Worm (Caenorhabditis elegans): ENCODE data around the gene srx-22.

The srx-22 gene

DNA sequence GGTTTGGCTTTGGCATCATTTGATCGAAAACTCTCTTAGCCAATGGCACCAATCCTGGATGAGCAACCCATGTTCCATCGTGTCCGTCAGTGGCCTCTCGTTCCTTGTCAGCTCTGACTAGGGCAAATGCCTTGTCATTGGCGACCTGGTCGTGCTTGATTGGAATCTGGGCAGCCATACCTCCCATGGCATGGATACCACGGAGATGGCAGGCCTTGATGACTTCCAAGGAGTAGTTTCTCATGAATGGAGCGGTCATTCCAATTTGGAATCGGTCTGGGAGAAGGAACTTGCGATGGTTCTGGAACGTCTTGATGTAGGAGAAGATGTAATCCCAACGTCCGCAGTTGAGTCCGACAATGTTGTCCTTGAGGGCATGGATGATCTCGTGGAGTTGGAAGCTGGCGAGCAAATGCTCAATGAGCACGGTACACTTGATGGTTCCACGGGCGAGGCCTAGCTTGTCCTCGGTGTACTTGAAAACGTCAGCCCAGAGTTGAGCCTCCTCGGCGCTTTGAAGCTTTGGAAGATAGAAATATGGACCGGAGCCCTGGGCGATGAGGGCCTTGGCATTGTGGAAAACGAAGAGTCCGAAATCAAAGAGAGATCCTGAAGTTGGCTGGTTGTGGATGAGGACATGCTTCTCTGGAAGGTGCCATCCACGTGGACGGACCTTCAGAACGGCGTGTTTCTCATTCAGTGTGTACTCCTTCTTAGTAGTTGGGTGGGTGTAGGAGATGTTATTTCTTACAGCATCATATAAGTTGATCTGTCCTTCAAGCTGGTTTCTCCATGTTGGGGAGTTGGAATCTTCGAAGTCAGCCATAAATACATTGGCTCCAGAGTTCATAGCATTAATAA lies 45.4 kb downstream of the srx-22 start (continued):
- TF ChIP-seq pqm-1 (tag; optimal IDR thresholded peaks at IDR 0.05) (no peak), pha-4 (GFP tag; IDR thresholded peaks at IDR 0.05) (no peak; the same call in 1 of the 2 replicates), pha-4 (tag; optimal IDR thresholded peaks at IDR 0.05) (no peak), daf-19 (GFP tag; conservative IDR thresholded peaks at IDR 0.05) (no peak), ama-1 (optimal IDR thresholded peaks at IDR 0.05) (peak; percentile 96), Y75B8A.6 (GFP tag; IDR thresholded peaks at IDR 0.05) (no peak), nhr-42 (GFP tag; IDR thresholded peaks at IDR 0.05) (no peak), mxl-3 (GFP tag; optimal IDR thresholded peaks at IDR 0.05) (no peak), ZK337.2 (GFP tag; IDR thresholded peaks at IDR 0.05) (no peak), aly-2 (tag; optimal IDR thresholded peaks at IDR 0.05) (no peak), vab-7 (GFP tag; IDR thresholded peaks at IDR 0.05) (no peak), spr-1 (tag; optimal IDR thresholded peaks at IDR 0.05) (no peak), nhr-6 (tag; optimal IDR thresholded peaks at IDR 0.05) (peak; percentile 49), php-3 (GFP tag; IDR thresholded peaks at IDR 0.05) (no peak), skn-1 (tag; optimal IDR thresholded peaks at IDR 0.05) (no peak), hlh-11 (tag; optimal IDR thresholded peaks at IDR 0.05) (no peak), egl-27 (tag; optimal IDR thresholded peaks at IDR 0.05) (no peak), hif-1 (tag; optimal IDR thresholded peaks at IDR 0.05) (peak in 1 of 2 experiments; percentile 5), set-16 (GFP tag; IDR thresholded peaks at IDR 0.05) (no peak)

DNA sequence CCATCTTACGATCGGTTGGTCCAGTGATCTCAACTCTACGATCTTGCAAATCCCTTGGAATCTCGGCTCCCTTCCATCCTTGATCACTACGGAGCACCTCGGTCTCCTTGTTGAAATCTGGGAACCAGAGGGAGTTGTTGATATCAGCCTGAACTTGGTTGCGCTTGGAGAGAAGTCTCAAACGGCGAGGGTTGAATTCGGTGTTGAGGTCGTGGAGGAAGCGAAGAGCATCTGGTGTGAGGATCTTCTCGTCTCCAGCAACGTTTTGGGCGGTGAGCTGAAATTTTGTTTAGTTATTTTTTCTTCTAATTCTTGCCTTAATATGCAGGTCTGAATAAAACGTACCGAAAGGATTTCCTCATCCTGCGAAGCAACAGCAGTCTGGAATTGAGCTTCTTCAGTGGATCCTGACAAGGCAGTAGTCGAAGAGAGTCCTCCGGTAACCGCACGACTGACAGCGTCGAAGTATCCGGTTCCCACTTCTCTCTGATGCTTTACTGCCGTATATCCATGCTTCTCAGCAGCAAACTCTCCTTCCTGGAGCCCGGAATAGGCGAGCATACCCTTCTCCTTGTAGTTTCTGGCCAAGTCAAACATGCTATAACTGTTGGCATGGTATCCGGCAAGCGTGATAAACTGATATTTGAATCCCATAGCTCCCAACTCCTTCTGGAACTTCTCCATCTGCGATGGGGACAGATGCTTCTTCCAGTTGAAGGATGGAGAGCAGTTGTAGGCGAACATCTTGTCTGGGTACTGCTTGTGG lies 46.2 kb downstream of the srx-22 start:
- no peak for TF ChIP-seq ZK546.5 (tag; optimal IDR thresholded peaks at IDR 0.05)
- no peak for TF ChIP-seq daf-16 (GFP tag; optimal IDR thresholded peaks at IDR 0.05)
- TF ChIP-seq daf-16 (tag; optimal IDR thresholded peaks at IDR 0.05), result peak; percentile 62
- TF ChIP-seq ama-1 (optimal IDR thresholded peaks at IDR 0.05), result peak; percentile 93
- TF ChIP-seq aha-1 (tag), result peak; percentile 96
- TF ChIP-seq zip-11 (GFP tag; IDR thresholded peaks at IDR 0.05), result 0 out of 2 replicates have a peak, but pooled peaks have one; percentile 29
- no peak for TF ChIP-seq lin-13 (GFP tag; optimal IDR thresholded peaks at IDR 0.05)
- TF ChIP-seq nhr-25 (tag; optimal IDR thresholded peaks at IDR 0.05; ENCODE audit: borderline replicate concordance, insufficient read depth), result peak; percentile 2
- 0 out of 2 replicates have a peak, but pooled peaks have one; percentile 3 for TF ChIP-seq madf-9 (GFP tag; conservative IDR thresholded peaks at IDR 0.05)
- peak; percentile 58; the same call in 1 of the 2 replicates for TF ChIP-seq T26A8.4 (GFP tag; IDR thresholded peaks at IDR 0.05)
- TF ChIP-seq F44E2.7 (GFP tag; IDR thresholded peaks at IDR 0.05), result 0 out of 2 replicates have a peak, but pooled peaks have one; percentile 46
- no peak for TF ChIP-seq dmd-8 (GFP tag; IDR thresholded peaks at IDR 0.05)
- TF ChIP-seq jun-1 (tag; optimal IDR thresholded peaks at IDR 0.05), result peak; percentile 36
- 0 out of 2 replicates have a peak, but pooled peaks have one; percentile 28 for TF ChIP-seq nhr-42 (GFP tag; IDR thresholded peaks at IDR 0.05)

DNA sequence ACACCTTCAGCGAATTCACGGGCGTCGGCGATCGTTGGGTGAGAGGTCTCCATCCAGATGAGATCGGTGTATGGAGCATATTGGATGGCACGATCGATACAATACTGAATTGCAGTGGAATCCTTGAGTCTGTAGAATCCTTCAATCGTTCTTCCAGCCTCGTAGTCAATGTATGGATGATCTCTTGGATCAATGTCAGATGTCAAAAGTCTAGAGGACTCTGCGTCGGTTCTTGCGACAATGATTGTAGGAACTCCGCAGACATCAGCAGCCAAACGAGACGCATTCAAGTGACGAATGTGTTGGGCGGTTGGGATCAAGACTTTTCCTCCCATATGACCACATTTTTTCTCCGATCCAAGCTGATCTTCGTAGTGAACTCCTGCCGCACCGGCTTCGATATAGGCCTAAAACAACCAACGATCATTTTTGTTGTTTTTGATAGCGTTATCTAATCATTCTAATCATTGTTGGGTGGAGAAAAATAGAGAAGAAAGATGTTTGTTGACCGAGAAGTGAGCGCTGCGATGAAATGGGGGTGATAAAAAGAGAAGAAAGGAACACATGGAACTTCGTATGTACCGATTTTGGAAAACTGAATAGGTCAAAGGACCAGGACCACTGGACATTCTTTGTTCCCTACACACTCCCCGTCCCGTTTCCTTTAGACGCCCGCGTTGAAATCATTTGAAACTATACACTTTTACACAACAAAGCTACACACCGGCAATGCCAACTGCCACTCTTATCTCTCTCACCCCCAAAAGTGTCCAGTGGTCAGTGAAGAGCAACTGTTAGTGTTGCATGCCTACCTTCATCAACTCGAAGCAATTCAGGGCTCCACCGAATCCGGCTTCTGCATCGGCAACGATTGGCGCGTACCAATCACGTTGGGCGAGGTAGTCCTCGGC lies 47.1 kb downstream of the srx-22 start:
- TF ChIP-seq nhr-28 (tag; optimal IDR thresholded peaks at IDR 0.05) (peak; percentile 26), ztf-11 (tag; optimal IDR thresholded peaks at IDR 0.05) (no peak), ZK337.2 (GFP tag; IDR thresholded peaks at IDR 0.05) (no peak), dmd-8 (GFP tag; IDR thresholded peaks at IDR 0.05) (no peak), madf-9 (GFP tag; conservative IDR thresholded peaks at IDR 0.05) (no peak), php-3 (GFP tag; IDR thresholded peaks at IDR 0.05) (no peak), mep-1 (tag; optimal IDR thresholded peaks at IDR 0.05) (peak; percentile 30), zag-1 (tag; optimal IDR thresholded peaks at IDR 0.05) (no peak), pha-4 (GFP tag; IDR thresholded peaks at IDR 0.05) (peak; percentile 18; the same call in 1 of the 2 replicates), pha-4 (tag; optimal IDR thresholded peaks at IDR 0.05) (no peak), nhr-42 (GFP tag; IDR thresholded peaks at IDR 0.05) (peak; percentile 24; the same call in 1 of the 2 replicates), Y48G9A.11 (GFP tag; IDR thresholded peaks at IDR 0.05) (no peak), pqm-1 (tag; optimal IDR thresholded peaks at IDR 0.05) (peak; percentile 44), aha-1 (tag) (peak; percentile 97), nhr-25 (tag; optimal IDR thresholded peaks at IDR 0.05; ENCODE audit: borderline replicate concordance, insufficient read depth) (no peak), egl-43 (GFP tag; IDR thresholded peaks at IDR 0.05) (no peak), madf-5 (GFP tag; IDR thresholded peaks at IDR 0.05) (no peak; a peak in 1 of 4 replicates), daf-16 (GFP tag; optimal IDR thresholded peaks at IDR 0.05) (peak in 1 of 2 experiments; percentile 6), daf-16 (tag; optimal IDR thresholded peaks at IDR 0.05) (no peak), ceh-28 (tag; optimal IDR thresholded peaks at IDR 0.05) (no peak), hmg-1.1 (GFP tag; IDR thresholded peaks at IDR 0.05) (no peak), mxl-2 (GFP tag; conservative IDR thresholded peaks at IDR 0.05) (no peak), F26F4.8 (GFP tag; conservative IDR thresholded peaks at IDR 0.05) (no peak)
